Worm (Caenorhabditis elegans) whole organism, L4/young adult: ENCODE results near the gene fbxa-153.

Experiments
- dao-5 ChIP-seq: sonication (generic microtip); optimal IDR thresholded peaks from 2 replicates; lab custom pipeline; 2016; ENCODE audit warnings: missing genotype, missing genetic modification characterization, moderate library complexity, missing compliant biosample characterization
- him-1 ChIP-seq: sonication (generic microtip); optimal IDR thresholded peaks from 2 replicates; lab custom pipeline; 2016; ENCODE audit warnings: missing genotype, missing genetic modification reagents, missing genetic modification characterization, missing compliant biosample characterization

DNA sequence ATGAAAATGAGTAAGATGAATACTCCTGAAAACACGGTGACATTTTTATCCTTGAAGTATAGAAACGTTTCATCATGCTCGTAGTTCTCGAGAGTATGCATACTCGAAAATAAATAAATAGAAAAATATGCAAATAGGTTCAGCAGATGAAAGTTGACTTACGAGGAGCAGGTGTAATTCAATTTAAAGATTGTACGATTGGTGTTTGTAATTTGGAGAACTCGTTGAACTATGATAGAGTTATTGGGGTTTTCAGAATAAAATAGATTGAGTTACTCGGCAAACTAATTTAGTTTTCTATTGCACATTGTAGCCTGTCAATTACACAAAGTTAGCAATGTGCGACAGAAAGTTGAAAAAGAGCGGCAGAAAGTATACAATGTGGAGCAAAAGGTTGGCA, 28.7 kb upstream of the fbxa-153 start, which contains the start of gene srz-44:
- no peak for TF ChIP-seq him-1 (tag; lab: Kevin White, UChicago)
- no peak for TF ChIP-seq dao-5 (tag; lab: Kevin White, UChicago)
